Fruit fly (Drosophila melanogaster) whole organism, embryonic: ENCODE data around the gene CG14636.

Experiments
- Atf3 ChIP-seq: fragments of 200-800 bp; sonication (Bioruptor generic); optimal IDR thresholded peaks from 3 replicates; lab custom pipeline; 2016; ENCODE audit warnings: missing biosample characterization, missing genetic modification characterization
- CG10979 ChIP-seq: fragments of 200-800 bp; sonication (Bioruptor generic); optimal IDR thresholded peaks from 2 replicates; lab custom pipeline; 2018; ENCODE audit warnings: missing biosample characterization, mild to moderate bottlenecking, missing genetic modification characterization, moderate library complexity
- CG11504 ChIP-seq: fragments of 200-800 bp; sonication (Bioruptor generic); optimal IDR thresholded peaks from 3 replicates; lab custom pipeline; 2019; ENCODE audit warnings: missing biosample characterization, mild to moderate bottlenecking, missing genetic modification characterization, moderate library complexity
- CG14050 ChIP-seq: fragments of 200-800 bp; sonication (Bioruptor generic); IDR thresholded peaks from 3 replicates; pipeline ENCODE4 v1.3.6; 2022; ENCODE audit warnings: missing biosample characterization, missing genetic modification characterization
- CG14710 ChIP-seq: fragments of 200-800 bp; sonication (Bioruptor generic); optimal IDR thresholded peaks from 3 replicates; lab custom pipeline; 2019; ENCODE audit warnings: missing biosample characterization, mild to moderate bottlenecking, missing genetic modification characterization, moderate library complexity
- CG1603 ChIP-seq: fragments of 200-800 bp; sonication (Bioruptor generic); optimal IDR thresholded peaks from 2 replicates; lab custom pipeline; 2019; ENCODE audit warnings: missing biosample characterization, mild to moderate bottlenecking, missing genetic modification characterization, moderate library complexity
- CG17802 ChIP-seq: fragments of 200-800 bp; sonication (Bioruptor generic); optimal IDR thresholded peaks from 2 replicates; lab custom pipeline; 2018; ENCODE audit warnings: missing biosample characterization, mild to moderate bottlenecking, missing genetic modification characterization, moderate library complexity
- CG17829 ChIP-seq: fragments of 200-800 bp; optimal IDR thresholded peaks from 2 replicates; lab custom pipeline; 2019; ENCODE audit warnings: missing biosample characterization, mild to moderate bottlenecking, missing genetic modification characterization, moderate library complexity
- CG18011 ChIP-seq: fragments of 200-800 bp; sonication (Bioruptor generic); optimal IDR thresholded peaks from 2 replicates; lab custom pipeline; 2017; ENCODE audit warnings: missing biosample characterization, missing genetic modification characterization, mild to moderate bottlenecking, moderate library complexity, missing genotype
- CG2199 ChIP-seq: fragments of 200-800 bp; sonication (Bioruptor generic); IDR thresholded peaks from 3 replicates; pipeline ENCODE4 v1.3.6; 2022; ENCODE audit warnings: missing biosample characterization, missing genetic modification characterization
- CG31365 ChIP-seq: fragments of 200-800 bp; sonication (Bioruptor generic); optimal IDR thresholded peaks from 2 replicates; lab custom pipeline; 2018; ENCODE audit warnings: missing biosample characterization, mild to moderate bottlenecking, missing genetic modification characterization
- CG3407 ChIP-seq: fragments of 200-800 bp; sonication (Bioruptor generic); optimal IDR thresholded peaks from 2 replicates; lab custom pipeline; 2018; ENCODE audit warnings: missing biosample characterization, mild to moderate bottlenecking, missing genetic modification characterization
- CG4328 ChIP-seq: fragments of 200-800 bp; sonication (Bioruptor generic); optimal IDR thresholded peaks from 3 replicates; lab custom pipeline; 2017; ENCODE audit warnings: missing biosample characterization, missing genetic modification reagents, missing genetic modification characterization
- CG6683 ChIP-seq: fragments of 200-800 bp; sonication (Bioruptor generic); optimal IDR thresholded peaks from 2 replicates; lab custom pipeline; 2017; ENCODE audit warnings: missing biosample characterization, mild to moderate bottlenecking, missing genetic modification characterization, missing genetic modification reagents
- CG6813 ChIP-seq: fragments of 200-800 bp; sonication (Bioruptor generic); optimal IDR thresholded peaks from 2 replicates; lab custom pipeline; 2017; ENCODE audit warnings: missing biosample characterization, missing genetic modification characterization, mild to moderate bottlenecking, moderate library complexity, missing genetic modification reagents
- CG7271 ChIP-seq: fragments of 200-800 bp; sonication (Bioruptor generic); optimal IDR thresholded peaks from 2 replicates; lab custom pipeline; 2018; ENCODE audit warnings: missing biosample characterization, mild to moderate bottlenecking, missing genetic modification characterization, moderate library complexity
- CG8478 ChIP-seq: fragments of >200 bp; optimal IDR thresholded peaks from 2 replicates; lab custom pipeline; 2018
- CG9727 ChIP-seq: fragments of 200-800 bp; sonication (Bioruptor generic); optimal IDR thresholded peaks from 3 replicates; lab custom pipeline; 2017; ENCODE audit warnings: missing biosample characterization, mild to moderate bottlenecking, missing genetic modification characterization
- CG9876 ChIP-seq: fragments of 200-800 bp; sonication (Bioruptor generic); optimal IDR thresholded peaks from 2 replicates; lab custom pipeline; 2016; ENCODE audit warnings: missing biosample characterization, missing genetic modification characterization
- CHES-1-like ChIP-seq: fragments of 200-800 bp; sonication (Bioruptor generic); optimal IDR thresholded peaks from 2 replicates; lab custom pipeline; 2016; ENCODE audit warnings: missing biosample characterization, missing genetic modification characterization
- CkIIα-i1 ChIP-seq: fragments of 200-800 bp; sonication (Bioruptor generic); IDR thresholded peaks from 2 replicates; pipeline ENCODE4 v1.3.6; 2022; ENCODE audit warnings: missing biosample characterization, missing genetic modification characterization
- D ChIP-seq, 2 experiments: fragments of 200-800 bp in 1 of 2; fragments of >200 bp in 1 of 2; sonication (Bioruptor generic) in 1 of 2; optimal IDR thresholded peaks; 2 replicates in 1 of 2; 3 replicates in 1 of 2; lab custom pipeline; 2017; ENCODE audit warnings: mild to moderate bottlenecking in 1 of 2, missing biosample characterization in 1 of 2, missing genetic modification characterization in 1 of 2, missing genetic modification reagents in 1 of 2
- Dp ChIP-seq: fragments of 200-800 bp; sonication (Bioruptor generic); optimal IDR thresholded peaks from 2 replicates; lab custom pipeline; 2018; ENCODE audit warnings: missing biosample characterization, mild to moderate bottlenecking, missing genetic modification characterization, moderate library complexity
- Ets65A ChIP-seq: fragments of 200-800 bp; sonication (Bioruptor generic); peaks from one replicate; lab custom pipeline; 2016; ENCODE audit warnings: missing biosample characterization, missing genetic modification characterization
- HLH3B ChIP-seq: fragments of 200-800 bp; sonication (Bioruptor generic); IDR thresholded peaks from 2 replicates; pipeline ENCODE4 v1.3.6; 2022; ENCODE audit warnings: missing biosample characterization, missing genetic modification characterization
- Neu2 ChIP-seq: fragments of 200-800 bp; sonication (Bioruptor generic); optimal IDR thresholded peaks from 3 replicates; lab custom pipeline; 2016; ENCODE audit warnings: missing biosample characterization, missing genetic modification characterization, borderline replicate concordance
- Six4 ChIP-seq: fragments of 200-800 bp; sonication (Bioruptor generic); optimal IDR thresholded peaks from 2 replicates; lab custom pipeline; 2016; ENCODE audit warnings: missing biosample characterization, missing genetic modification characterization
- Usf ChIP-seq: fragments of 200-800 bp; sonication (Bioruptor generic); optimal IDR thresholded peaks from 2 replicates; lab custom pipeline; 2017; ENCODE audit warnings: missing genotype, missing biosample characterization, missing genetic modification characterization
- Xbp1 ChIP-seq: fragments of 200-800 bp; sonication (Bioruptor generic); optimal IDR thresholded peaks from 3 replicates; lab custom pipeline; 2016; ENCODE audit warnings: missing biosample characterization, mild to moderate bottlenecking, missing genetic modification characterization
- abd-A ChIP-seq: fragments of 200-800 bp; sonication (Bioruptor generic); optimal IDR thresholded peaks from 3 replicates; lab custom pipeline; 2019; ENCODE audit warnings: missing biosample characterization, mild to moderate bottlenecking, missing genetic modification characterization, moderate library complexity
- ash1 ChIP-seq: fragments of 200-800 bp; sonication (Bioruptor generic); optimal IDR thresholded peaks from 2 replicates; lab custom pipeline; 2018; ENCODE audit warnings: missing biosample characterization, mild to moderate bottlenecking, missing genetic modification characterization
- bcd ChIP-seq: fragments of 200-800 bp; sonication (Bioruptor generic); optimal IDR thresholded peaks from 2 replicates; lab custom pipeline; 2017; ENCODE audit warnings: missing biosample characterization, mild to moderate bottlenecking, missing genetic modification characterization
- dysf ChIP-seq: fragments of 200-800 bp; sonication (Bioruptor generic); IDR thresholded peaks from 3 replicates; pipeline ENCODE4 v1.3.6; 2022; ENCODE audit warnings: missing biosample characterization, missing genetic modification characterization
- ems ChIP-seq: fragments of 200-800 bp; sonication (Bioruptor generic); optimal IDR thresholded peaks from 3 replicates; lab custom pipeline; 2016; ENCODE audit warnings: missing biosample characterization, missing genetic modification characterization
- fd102C ChIP-seq: fragments of 200-800 bp; sonication (Bioruptor generic); optimal IDR thresholded peaks from 2 replicates; lab custom pipeline; 2018; ENCODE audit warnings: missing biosample characterization, mild to moderate bottlenecking, missing genetic modification characterization, moderate library complexity
- gfzf ChIP-seq: fragments of 200-800 bp; sonication (Bioruptor generic); optimal IDR thresholded peaks from 2 replicates; lab custom pipeline; 2016; ENCODE audit warnings: missing biosample characterization, mild to moderate bottlenecking, missing genetic modification characterization, moderate library complexity
- grn ChIP-seq: fragments of 200-800 bp; sonication (Bioruptor generic); optimal IDR thresholded peaks from 3 replicates; lab custom pipeline; 2017; ENCODE audit warnings: missing biosample characterization, missing genetic modification characterization
- knrl ChIP-seq: fragments of 200-800 bp; sonication (Bioruptor generic); IDR thresholded peaks from 3 replicates; pipeline ENCODE4 v1.3.6; 2022; ENCODE audit warnings: missing biosample characterization, missing genetic modification characterization; ENCODE audit not compliant: partially characterized antibody
- mld ChIP-seq: fragments of 200-800 bp; sonication (Bioruptor generic); IDR thresholded peaks from 3 replicates; pipeline ENCODE4 v1.3.6; 2022; ENCODE audit warnings: missing biosample characterization, missing genetic modification characterization; ENCODE audit not compliant: partially characterized antibody
- pita ChIP-seq: fragments of 200-800 bp; sonication (Bioruptor generic); optimal IDR thresholded peaks from 2 replicates; lab custom pipeline; 2017; ENCODE audit warnings: missing biosample characterization, mild to moderate bottlenecking, missing genetic modification characterization
- psq ChIP-seq: fragments of 200-800 bp; sonication (Bioruptor generic); optimal IDR thresholded peaks from 2 replicates; lab custom pipeline; 2017; ENCODE audit warnings: missing biosample characterization, missing genetic modification characterization
- scrt ChIP-seq: fragments of 200-800 bp; sonication (Bioruptor generic); optimal IDR thresholded peaks from 2 replicates; lab custom pipeline; 2018; ENCODE audit warnings: missing biosample characterization, mild to moderate bottlenecking, missing genetic modification characterization, moderate library complexity
- sens-2 ChIP-seq: fragments of 200-800 bp; sonication (Bioruptor generic); IDR thresholded peaks from 2 replicates; pipeline ENCODE4 v1.3.6; 2022; ENCODE audit warnings: missing biosample characterization, missing genetic modification characterization
- so ChIP-seq: fragments of 200-800 bp; sonication (Bioruptor generic); IDR thresholded peaks from 3 replicates; pipeline ENCODE4 v1.3.6; 2022; ENCODE audit warnings: missing biosample characterization, missing genetic modification characterization
- ssp ChIP-seq: fragments of 200-800 bp; sonication (Bioruptor generic); IDR thresholded peaks from 2 replicates; pipeline ENCODE4 v1.3.6; 2022; ENCODE audit warnings: missing biosample characterization, missing genetic modification characterization
- tap ChIP-seq: fragments of 200-800 bp; optimal IDR thresholded peaks from 3 replicates; lab custom pipeline; 2019; ENCODE audit warnings: missing biosample characterization, mild to moderate bottlenecking, missing genetic modification characterization, moderate library complexity
- tin ChIP-seq: fragments of 200-800 bp; sonication (Bioruptor generic); optimal IDR thresholded peaks from 3 replicates; lab custom pipeline; 2016; ENCODE audit warnings: missing biosample characterization, missing genetic modification characterization
- tna ChIP-seq: fragments of 200-800 bp; sonication (Bioruptor generic); IDR thresholded peaks from 2 replicates; pipeline ENCODE4 v1.3.6; 2022; ENCODE audit warnings: missing biosample characterization, missing genetic modification characterization; ENCODE audit not compliant: partially characterized antibody
- trh ChIP-seq: fragments of 200-800 bp; sonication (Bioruptor generic); optimal IDR thresholded peaks from 2 replicates; lab custom pipeline; 2016; ENCODE audit warnings: missing biosample characterization, missing genetic modification characterization
- vfl ChIP-seq: fragments of 200-800 bp; sonication (Bioruptor generic); optimal IDR thresholded peaks from 2 replicates; lab custom pipeline; 2016; ENCODE audit warnings: missing biosample characterization, missing genetic modification characterization
- zen ChIP-seq: fragments of 200-800 bp; sonication (Bioruptor generic); optimal IDR thresholded peaks from 3 replicates; lab custom pipeline; 2018; ENCODE audit warnings: missing biosample characterization, mild to moderate bottlenecking, missing genetic modification characterization, moderate library complexity

The CG14636 gene

DNA sequence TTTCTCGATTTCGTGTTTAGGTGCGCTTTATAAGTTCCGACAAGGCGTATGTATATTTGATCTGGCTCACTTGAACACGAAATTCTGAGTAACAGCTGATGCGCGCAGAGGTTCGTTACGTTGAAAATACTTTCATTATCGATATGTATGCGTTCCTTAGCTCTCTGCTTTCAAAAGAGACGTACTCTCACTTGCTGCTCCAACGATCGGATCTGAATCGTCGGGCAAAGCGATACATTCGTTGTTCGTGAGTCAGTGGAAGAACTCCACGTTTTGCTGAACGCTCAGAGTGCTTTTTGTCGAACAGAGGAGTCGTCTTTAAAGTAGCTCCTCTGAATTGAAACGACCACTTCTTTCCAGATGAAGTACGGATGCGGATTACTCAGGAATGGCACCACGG lies 18.1 kb downstream of the CG14636 start, which contains the start of gene beta-Man (continued):
- no peak for TF ChIP-seq CG3407 (GFP tag; lab: Kevin White, UChicago)
- TF ChIP-seq sens-2 (GFP tag; lab: Robert Waterston, UW) = no peak
- TF ChIP-seq so (GFP tag; lab: Robert Waterston, UW) = no peak
- no peak for TF ChIP-seq HLH3B
- peak; percentile 94 for TF ChIP-seq CG18011 (GFP tag; lab: Kevin White, UChicago)
- peak; percentile 11 for TF ChIP-seq CG17829 (tag; lab: Kevin White, UChicago)
- no peak for TF ChIP-seq Six4 (GFP tag; lab: Kevin White, UChicago)
- no peak for TF ChIP-seq tap (tag; lab: Kevin White, UChicago)
- no peak for TF ChIP-seq fd102C (GFP tag; lab: Kevin White, UChicago)
- TF ChIP-seq CG11504 = no peak
- TF ChIP-seq CG14710 (tag; lab: Kevin White, UChicago) = no peak
- TF ChIP-seq CHES-1-like (GFP tag; lab: Kevin White, UChicago) = no peak
- TF ChIP-seq CG2199 = peak; percentile 58; the same call in 1 of the 3 replicates
- TF ChIP-seq scrt (GFP tag; lab: Kevin White, UChicago) = no peak
- TF ChIP-seq pita (GFP tag; lab: Kevin White, UChicago) = no peak
- TF ChIP-seq ems (GFP tag; lab: Kevin White, UChicago) = no peak
- TF ChIP-seq ash1 = no peak
- no peak for TF ChIP-seq CG4328 (GFP tag; lab: Kevin White, UChicago)
- TF ChIP-seq psq (GFP tag; lab: Kevin White, UChicago) = no peak
- TF ChIP-seq grn (GFP tag; lab: Kevin White, UChicago) = no peak
- no peak for TF ChIP-seq D (optimal IDR thresholded peaks at IDR 0.05; lab: Kevin White, UChicago)
- TF ChIP-seq D (GFP tag; optimal IDR thresholded peaks at IDR 0.05; lab: Kevin White, UChicago) = no peak
- TF ChIP-seq Ets65A = no peak
- no peak for TF ChIP-seq trh (GFP tag; lab: Kevin White, UChicago)
- no peak for TF ChIP-seq ssp (GFP tag; lab: Robert Waterston, UW)
- no peak for TF ChIP-seq Atf3 (GFP tag; lab: Kevin White, UChicago)
- TF ChIP-seq tin = no peak
- no peak for TF ChIP-seq Xbp1 (GFP tag; lab: Kevin White, UChicago)
- no peak for TF ChIP-seq zen (tag; lab: Kevin White, UChicago)
- no peak for TF ChIP-seq CkIIα-i1
- no peak for TF ChIP-seq tna (GFP tag; lab: Robert Waterston, UW)
- no peak for TF ChIP-seq CG8478 (lab: Kevin White, UChicago)
- no peak for TF ChIP-seq CG17802 (tag; lab: Kevin White, UChicago)
- TF ChIP-seq abd-A (tag; lab: Kevin White, UChicago) = no peak
- TF ChIP-seq Usf (GFP tag; lab: Kevin White, UChicago) = no peak
- no peak for TF ChIP-seq Neu2 (GFP tag; lab: Kevin White, UChicago)
- TF ChIP-seq bcd (GFP tag; lab: Kevin White, UChicago) = no peak
- TF ChIP-seq CG9727 (GFP tag; lab: Kevin White, UChicago) = no peak
- peak; percentile 52; the same call in 1 of the 3 replicates for TF ChIP-seq mld
- no peak for TF ChIP-seq CG9876
- no peak for TF ChIP-seq CG6813 (GFP tag; lab: Kevin White, UChicago)
- TF ChIP-seq knrl = peak; percentile 53
- peak; percentile 66 for TF ChIP-seq gfzf (GFP tag; lab: Kevin White, UChicago)
- TF ChIP-seq vfl (GFP tag; lab: Kevin White, UChicago) = no peak
- TF ChIP-seq CG7271 = no peak
- peak; percentile 27 for TF ChIP-seq Dp (GFP tag; lab: Kevin White, UChicago)
- no peak for TF ChIP-seq CG6683 (GFP tag; lab: Kevin White, UChicago)
- TF ChIP-seq dysf (GFP tag; lab: Robert Waterston, UW) = no peak
- TF ChIP-seq CG31365 (tag; lab: Kevin White, UChicago) = no peak
- no peak for TF ChIP-seq CG14050 (GFP tag; lab: Robert Waterston, UW)
- TF ChIP-seq CG10979 = no peak
- TF ChIP-seq CG1603 (tag; lab: Kevin White, UChicago) = peak; percentile 52
